Fruit fly (Drosophila melanogaster): ENCODE measurements around the gene CG3819.

CG3819 gene

DNA sequence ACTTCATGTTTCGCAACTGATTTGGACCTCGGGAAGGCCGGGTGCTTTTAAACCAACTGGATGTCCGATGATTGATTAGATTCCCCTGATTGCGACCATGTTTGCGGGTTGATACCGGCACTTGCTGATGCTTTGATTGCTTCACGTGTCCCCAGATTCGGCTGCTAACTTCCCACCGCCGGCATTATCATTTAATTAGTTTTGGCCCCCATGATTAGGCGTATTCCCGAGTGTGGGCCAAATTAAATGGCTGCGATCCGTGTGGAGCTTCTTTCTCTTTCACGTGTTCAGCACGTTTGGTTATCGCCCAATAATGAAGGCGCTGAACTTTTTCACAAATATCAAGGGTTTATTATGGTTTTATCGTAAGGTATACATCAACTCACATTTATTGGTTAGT is at the start of gene CG3819:
TSS of gene CG3819 (minus strand) at position 23 of the 400 bp plus-strand sequence.
- TF ChIP-seq CG18599 (GFP tag; optimal IDR thresholded peaks at IDR 0.05) = peak; percentile 4
- no peak for TF ChIP-seq CG30431 (GFP tag; optimal IDR thresholded peaks at IDR 0.05)
- TF ChIP-seq CG14441 (GFP tag; IDR thresholded peaks at IDR 0.05) = no peak
- TF ChIP-seq Fer1 (GFP tag; optimal IDR thresholded peaks at IDR 0.05) = no peak
- peak; percentile 71 for TF ChIP-seq mirr (GFP tag; optimal IDR thresholded peaks at IDR 0.05)
- peak; percentile 82 for TF ChIP-seq grn (GFP tag; optimal IDR thresholded peaks at IDR 0.05)
- TF ChIP-seq ro (GFP tag; IDR thresholded peaks at IDR 0.05) = no peak
- TF ChIP-seq cwo (GFP tag; optimal IDR thresholded peaks at IDR 0.05) = peak; percentile 94
- TF ChIP-seq exex (tag; optimal IDR thresholded peaks at IDR 0.05) = peak; percentile 83
- TF ChIP-seq ind (GFP tag; optimal IDR thresholded peaks at IDR 0.05) = no peak
- TF ChIP-seq Hsf (GFP tag; optimal IDR thresholded peaks at IDR 0.05) = no peak

DNA sequence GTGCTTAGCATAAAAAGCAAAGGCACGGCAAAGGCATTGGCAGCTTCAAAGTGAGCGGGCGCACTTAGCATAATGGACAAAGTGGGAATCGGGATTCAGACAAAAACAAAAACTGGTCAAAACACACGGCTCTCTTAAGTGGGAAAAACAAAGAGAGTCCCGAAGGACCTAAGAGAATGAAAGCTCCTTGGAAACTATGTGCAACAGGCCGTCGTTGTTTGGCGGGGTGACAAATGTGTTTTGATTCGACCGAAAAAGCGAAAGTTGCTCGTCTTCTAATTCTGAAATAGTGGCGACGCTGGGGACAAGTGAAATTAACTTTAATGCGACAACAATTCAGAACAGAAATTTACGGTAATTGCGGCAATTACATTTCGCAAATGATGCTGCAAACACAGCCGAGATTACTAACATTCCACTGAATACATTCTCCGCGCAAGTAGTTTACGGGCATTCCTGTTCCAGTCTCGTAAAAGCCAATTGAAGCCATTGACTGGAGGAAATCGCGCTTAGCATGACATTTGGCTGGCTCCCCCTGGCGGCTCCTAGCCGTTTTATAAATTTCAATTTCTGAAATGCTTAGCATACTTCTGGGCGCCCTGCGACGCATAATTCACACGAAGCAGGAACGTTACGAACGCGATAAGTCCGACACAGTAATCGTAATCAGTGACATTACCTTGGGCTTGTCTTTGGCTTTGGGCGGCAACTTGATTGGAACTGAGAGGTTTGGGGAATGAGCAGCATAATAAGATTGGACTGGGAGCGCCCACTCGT is 46.5 kb upstream of the CG3819 start:
- TF ChIP-seq fu2 (GFP tag; optimal IDR thresholded peaks at IDR 0.05) = no peak
- no peak for TF ChIP-seq trh (GFP tag; optimal IDR thresholded peaks at IDR 0.05)
- 0 out of 3 replicates have a peak, but pooled peaks have one; percentile 18 for TF ChIP-seq ken (GFP tag; IDR thresholded peaks at IDR 0.05)
- TF ChIP-seq gem (tag; optimal IDR thresholded peaks at IDR 0.05) = no peak
- peak; percentile 30 for TF ChIP-seq ftz-f1 (GFP tag; optimal IDR thresholded peaks at IDR 0.05)
- TF ChIP-seq onecut (GFP tag; IDR thresholded peaks at IDR 0.05) = peak; percentile 13; the same call in 1 of the 2 replicates
- no peak for TF ChIP-seq dan (GFP tag; IDR thresholded peaks at IDR 0.05)
- peak; percentile 39 for TF ChIP-seq CG3163 (GFP tag; optimal IDR thresholded peaks at IDR 0.05)
- no peak for TF ChIP-seq Ets65A (GFP tag)
- TF ChIP-seq hbn (GFP tag; IDR thresholded peaks at IDR 0.05; ENCODE audit: partially characterized antibody) = no peak
- TF ChIP-seq CG7271 (tag; optimal IDR thresholded peaks at IDR 0.05) = no peak
- TF ChIP-seq vfl (GFP tag; optimal IDR thresholded peaks at IDR 0.05) = no peak
- TF ChIP-seq CG11560 (tag; IDR thresholded peaks at IDR 0.05) = no peak
- TF ChIP-seq CG1603 (tag; optimal IDR thresholded peaks at IDR 0.05) = no peak
- TF ChIP-seq scrt (GFP tag; optimal IDR thresholded peaks at IDR 0.05) = peak; percentile 93
- TF ChIP-seq CG16863 (GFP tag; optimal IDR thresholded peaks at IDR 0.05) = no peak
- TF ChIP-seq CG11696 (GFP tag; IDR thresholded peaks at IDR 0.05) = no peak
- 0 out of 3 replicates have a peak, but pooled peaks have one; percentile 51 for TF ChIP-seq Optix (GFP tag; IDR thresholded peaks at IDR 0.05)
- 0 out of 3 replicates have a peak, but pooled peaks have one; percentile 21 for TF ChIP-seq zfh1 (GFP tag; IDR thresholded peaks at IDR 0.05)
- no peak for TF ChIP-seq Dip3 (GFP tag; optimal IDR thresholded peaks at IDR 0.05)
- TF ChIP-seq pnt (GFP tag; optimal IDR thresholded peaks at IDR 0.05) = no peak
- no peak for TF ChIP-seq CG1602 (GFP tag; optimal IDR thresholded peaks at IDR 0.05)
- no peak for TF ChIP-seq tna (GFP tag; IDR thresholded peaks at IDR 0.05; ENCODE audit: partially characterized antibody)
- no peak for TF ChIP-seq bigmax (GFP tag; optimal IDR thresholded peaks at IDR 0.05)
- no peak for TF ChIP-seq CG10959 (GFP tag; IDR thresholded peaks at IDR 0.05)
- no peak for TF ChIP-seq mirr (GFP tag; optimal IDR thresholded peaks at IDR 0.05)
- TF ChIP-seq CG9437 (GFP tag; optimal IDR thresholded peaks at IDR 0.05) = peak; percentile 34
- no peak for TF ChIP-seq Mrtf (GFP tag; IDR thresholded peaks at IDR 0.05)
- TF ChIP-seq maf-S (GFP tag; optimal IDR thresholded peaks at IDR 0.05) = no peak
- TF ChIP-seq CG8359 (GFP tag; optimal IDR thresholded peaks at IDR 0.05; ENCODE audit: borderline replicate concordance) = peak; percentile 8
- no peak for TF ChIP-seq CHES-1-like (GFP tag; optimal IDR thresholded peaks at IDR 0.05)
- no peak for TF ChIP-seq knrl (GFP tag; IDR thresholded peaks at IDR 0.05; ENCODE audit: partially characterized antibody)
- TF ChIP-seq HmgZ (tag; optimal IDR thresholded peaks at IDR 0.05) = peak; percentile 20
- TF ChIP-seq Asciz (GFP tag; optimal IDR thresholded peaks at IDR 0.05) = no peak
- TF ChIP-seq Drgx (GFP tag; IDR thresholded peaks at IDR 0.05) = no peak
- no peak for TF ChIP-seq peb (GFP tag; IDR thresholded peaks at IDR 0.05)
- peak; percentile 65; the same call in 2 of the 3 replicates for TF ChIP-seq ci (GFP tag; IDR thresholded peaks at IDR 0.05)
- no peak for TF ChIP-seq CG30431 (GFP tag; optimal IDR thresholded peaks at IDR 0.05)
- peak; percentile 75 for TF ChIP-seq Med (GFP tag)
- TF ChIP-seq CG12219 (GFP tag; optimal IDR thresholded peaks at IDR 0.05) = no peak

Measured in whole organism, embryonic.